Fruit fly (Drosophila melanogaster) Kc167 (cell line): Measurements from ENCODE around the gene drl.

Experiments
- Myc ChIP-seq: fragments of >200 bp; optimal IDR thresholded peaks from 2 replicates; lab custom pipeline; 2017; ENCODE audit warnings: missing external identifiers
- Sin3A ChIP-seq: fragments of >200 bp; optimal IDR thresholded peaks from 2 replicates; lab custom pipeline; 2018; ENCODE audit warnings: missing external identifiers
- h ChIP-seq: fragments of >200 bp; optimal IDR thresholded peaks from 3 replicates; lab custom pipeline; 2018; ENCODE audit warnings: missing external identifiers
- insv ChIP-seq: fragments of >200 bp; optimal IDR thresholded peaks from 3 replicates; lab custom pipeline; 2018; ENCODE audit warnings: missing external identifiers
- psq ChIP-seq: fragments of >200 bp; optimal IDR thresholded peaks from 2 replicates; lab custom pipeline; 2017; ENCODE audit warnings: missing external identifiers
- ttk ChIP-seq: sonication (Bioruptor generic); optimal IDR thresholded peaks from 2 replicates; lab custom pipeline; 2017; ENCODE audit warnings: missing external identifiers

drl gene

DNA sequence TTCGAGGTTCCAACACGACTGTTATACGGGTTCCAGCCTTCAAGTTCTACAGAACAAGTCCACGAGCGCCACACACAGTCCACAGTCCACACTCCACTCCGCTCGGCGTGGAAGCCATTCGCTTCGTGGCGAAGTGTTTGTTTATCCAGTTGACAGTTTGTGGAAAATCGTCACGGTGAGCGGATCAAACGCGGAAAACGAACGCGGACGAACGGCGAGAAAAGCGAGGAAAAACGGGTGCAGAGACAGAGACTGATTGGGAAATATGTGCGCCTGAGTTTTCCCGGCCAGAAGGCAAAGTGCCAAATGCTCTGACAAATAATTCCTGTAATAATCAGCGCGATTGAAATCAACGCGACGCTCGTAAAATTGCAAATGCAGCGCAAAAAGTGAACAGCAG, at the start of gene drl:
Gene drl, plus strand, starts transcription at position 148 of the 400 bp plus-strand sequence.
- TF ChIP-seq psq (lab: Kevin White, UChicago) (no peak), h (lab: Kevin White, UChicago) (no peak), Myc (lab: Kevin White, UChicago) (no peak), insv (lab: Kevin White, UChicago) (no peak), ttk (lab: Kevin White, UChicago) (no peak), Sin3A (lab: Kevin White, UChicago) (no peak)

- no peak for TF ChIP-seq h (lab: Kevin White, UChicago)
- TF ChIP-seq psq (lab: Kevin White, UChicago) = no peak
- no peak for TF ChIP-seq ttk (lab: Kevin White, UChicago)
- TF ChIP-seq Myc (lab: Kevin White, UChicago) = no peak
- no peak for TF ChIP-seq Sin3A (lab: Kevin White, UChicago)
Observed at dm6 chr2L:19140984-19141262, 49.2 kb upstream of the drl start.

- TF ChIP-seq Sin3A (lab: Kevin White, UChicago) = no peak
- TF ChIP-seq h (lab: Kevin White, UChicago) = no peak
- TF ChIP-seq psq (lab: Kevin White, UChicago) = no peak
- no peak for TF ChIP-seq insv (lab: Kevin White, UChicago)
- no peak for TF ChIP-seq Myc (lab: Kevin White, UChicago)
- no peak for TF ChIP-seq ttk (lab: Kevin White, UChicago)
Observed at dm6 chr2L:19141435-19142126, 48.6 kb upstream of the drl start.

DNA sequence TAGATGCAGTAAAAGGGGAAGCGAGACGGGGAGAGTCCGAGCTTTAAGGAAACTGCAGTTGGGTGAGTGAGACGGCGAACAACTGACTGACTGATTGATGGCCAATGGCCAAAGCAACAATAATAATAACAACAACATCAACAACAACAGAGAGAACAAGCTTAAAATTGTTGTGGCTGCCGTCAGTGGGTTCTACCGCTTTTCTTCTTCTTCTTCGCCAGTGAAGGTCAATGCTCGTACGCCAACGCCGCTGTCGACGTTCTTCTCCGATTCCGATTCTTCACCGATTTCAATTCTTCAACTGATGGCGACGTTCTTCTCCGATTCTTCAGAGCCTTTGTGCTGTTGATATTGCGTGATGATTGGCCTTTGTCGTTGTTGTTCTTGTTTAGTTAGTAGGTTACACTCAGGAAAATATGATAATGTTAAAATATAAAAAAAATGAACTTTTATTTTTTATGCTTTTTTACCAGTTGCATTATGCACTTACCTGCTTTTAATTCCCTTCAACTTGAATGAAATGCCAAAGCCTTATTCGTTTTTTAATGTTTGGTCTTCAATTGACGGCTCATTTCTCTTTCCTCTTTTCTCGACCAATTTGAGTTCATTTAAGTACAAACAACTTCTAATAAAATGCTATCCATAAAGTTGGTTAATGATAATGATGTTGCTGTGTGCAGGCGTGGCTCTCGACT, 47.8 kb upstream of the drl start:
- TF ChIP-seq Myc (lab: Kevin White, UChicago) (no peak), Sin3A (lab: Kevin White, UChicago) (no peak), insv (lab: Kevin White, UChicago) (no peak), ttk (lab: Kevin White, UChicago) (no peak), h (lab: Kevin White, UChicago) (no peak), psq (lab: Kevin White, UChicago) (no peak)

dm6 chr2L:19144115-19144514, 46.0 kb upstream of the drl start:
- TF ChIP-seq psq (lab: Kevin White, UChicago) (no peak), Sin3A (lab: Kevin White, UChicago) (no peak), ttk (lab: Kevin White, UChicago) (no peak), h (lab: Kevin White, UChicago) (no peak), Myc (lab: Kevin White, UChicago) (no peak), insv (lab: Kevin White, UChicago) (no peak)

dm6 chr2L:19146047-19146446, 44.1 kb upstream of the drl start:
- no peak for TF ChIP-seq Myc (lab: Kevin White, UChicago)
- no peak for TF ChIP-seq Sin3A (lab: Kevin White, UChicago)
- TF ChIP-seq psq (lab: Kevin White, UChicago) = no peak
- no peak for TF ChIP-seq insv (lab: Kevin White, UChicago)
- TF ChIP-seq h (lab: Kevin White, UChicago) = no peak
- TF ChIP-seq ttk (lab: Kevin White, UChicago) = no peak

dm6 chr2L:19146645-19147044, 43.5 kb upstream of the drl start:
- TF ChIP-seq psq (lab: Kevin White, UChicago) (no peak), ttk (lab: Kevin White, UChicago) (no peak), Sin3A (lab: Kevin White, UChicago) (no peak), Myc (lab: Kevin White, UChicago) (no peak), insv (lab: Kevin White, UChicago) (no peak), h (lab: Kevin White, UChicago) (no peak)

DNA sequence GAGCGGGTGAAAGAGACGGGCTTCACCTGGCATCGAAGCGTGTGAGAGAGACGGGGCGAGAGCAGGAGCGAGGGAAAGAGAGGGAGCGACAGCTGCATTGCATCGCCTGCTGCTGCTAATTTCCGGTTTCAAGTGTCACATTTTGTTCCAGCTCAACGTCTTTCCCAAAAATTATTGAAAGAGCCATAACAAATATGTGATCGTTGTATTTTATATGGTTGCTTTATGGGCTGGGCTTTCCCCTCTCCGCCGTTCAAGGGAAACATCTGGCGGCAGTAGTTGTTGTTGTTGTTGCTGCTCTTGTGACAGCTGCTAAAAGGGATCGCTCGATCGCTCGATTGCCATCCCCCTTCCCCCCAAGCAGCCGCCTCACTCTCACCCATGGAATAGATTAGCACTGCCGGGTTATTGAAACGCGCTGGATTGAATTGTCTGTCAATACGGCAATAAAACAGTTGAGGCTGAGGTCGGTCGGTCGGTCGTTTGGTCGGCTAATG, 35.2 kb upstream of the drl start:
- TF ChIP-seq h (lab: Kevin White, UChicago) (no peak), Myc (lab: Kevin White, UChicago) (no peak), psq (lab: Kevin White, UChicago) (no peak), insv (lab: Kevin White, UChicago) (no peak), ttk (lab: Kevin White, UChicago) (no peak), Sin3A (lab: Kevin White, UChicago) (no peak)

DNA sequence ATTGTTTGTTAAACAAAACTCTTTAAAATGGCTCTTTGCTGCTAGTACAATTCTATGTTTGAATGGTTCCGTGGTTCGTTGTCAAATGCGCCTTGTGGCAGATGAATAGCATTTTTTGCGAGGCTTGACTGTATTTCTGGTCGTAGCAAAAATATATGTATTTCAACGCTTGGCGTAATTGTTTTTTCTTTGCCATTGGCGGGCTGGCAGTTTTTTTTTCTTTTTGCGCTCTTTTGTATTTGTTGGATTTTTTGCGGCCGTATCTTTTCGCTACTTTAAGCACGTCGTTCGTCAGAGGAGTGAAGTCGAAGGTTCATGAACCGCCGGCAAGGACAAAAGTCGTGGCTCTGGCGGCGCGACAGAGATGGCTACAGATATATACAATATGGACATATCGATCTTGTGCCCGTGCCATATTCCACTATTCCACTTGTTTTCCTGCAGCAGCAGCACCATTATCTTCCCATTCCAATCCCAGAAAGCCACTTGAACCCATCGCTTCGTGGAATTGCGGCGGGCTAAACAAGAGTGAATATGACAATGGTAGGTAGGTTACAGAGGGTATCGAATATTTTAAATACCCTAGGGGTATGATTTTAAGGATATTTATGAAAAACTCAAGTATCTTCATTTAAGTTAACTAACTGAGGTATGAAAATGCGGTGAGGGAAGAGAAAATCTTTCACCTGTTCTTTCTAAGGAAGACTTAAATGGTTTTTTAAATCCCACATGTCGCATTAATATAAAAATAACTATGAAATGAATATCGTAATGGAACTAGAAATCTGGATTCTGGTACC, 34.0 kb upstream of the drl start:
- TF ChIP-seq Myc (lab: Kevin White, UChicago) (no peak), Sin3A (lab: Kevin White, UChicago) (no peak), insv (lab: Kevin White, UChicago) (no peak), psq (lab: Kevin White, UChicago) (no peak), ttk (lab: Kevin White, UChicago) (no peak), h (lab: Kevin White, UChicago) (no peak)

DNA sequence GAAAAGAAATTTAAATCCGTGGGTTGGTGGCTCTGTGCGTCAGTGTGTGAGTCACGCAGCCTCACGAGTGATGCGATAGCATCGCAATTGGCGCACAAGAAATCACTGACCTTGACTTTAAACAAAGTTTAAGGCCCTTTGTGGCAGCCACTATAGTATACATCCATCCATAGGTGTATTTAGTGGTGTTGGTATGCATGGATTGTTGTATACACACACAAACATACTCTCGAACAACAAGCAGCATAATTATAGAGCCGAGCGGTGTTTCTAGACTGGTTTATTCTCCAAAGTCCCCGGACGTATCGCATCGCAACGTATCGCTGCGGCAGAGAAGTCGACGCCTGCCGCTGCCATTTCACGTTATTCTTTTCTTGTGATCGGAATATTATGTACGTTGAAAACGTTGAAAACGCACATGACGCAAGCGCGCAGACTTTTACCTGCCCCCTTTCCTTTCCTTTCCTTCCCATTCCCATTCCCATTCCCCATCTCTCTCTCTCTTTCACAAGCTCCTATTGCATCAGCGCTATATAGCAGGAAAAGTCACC, 33.3 kb upstream of the drl start:
- TF ChIP-seq insv (lab: Kevin White, UChicago) (no peak), psq (lab: Kevin White, UChicago) (no peak), h (lab: Kevin White, UChicago) (no peak)
